Fruit fly (Drosophila melanogaster): ENCODE data around the gene CG6656.
A peak's percentile ranks its signal among the peaks of the same experiment; 100 is the strongest.

The CG6656 gene

dm6 chr3R:21853618-21854573 is 21.2 kb upstream of the CG6656 start (continued):
- TF ChIP-seq pdm3 (GFP tag; optimal IDR thresholded peaks at IDR 0.05) (peak; percentile 38), CG11902 (GFP tag; optimal IDR thresholded peaks at IDR 0.05) (no peak), CG3919 (GFP tag; optimal IDR thresholded peaks at IDR 0.05) (peak; percentile 50), dac (GFP tag; optimal IDR thresholded peaks at IDR 0.05) (no peak), CG7368 (GFP tag; optimal IDR thresholded peaks at IDR 0.05) (peak; percentile 35), salr (GFP tag; optimal IDR thresholded peaks at IDR 0.05) (no peak), spab (GFP tag; optimal IDR thresholded peaks at IDR 0.05) (peak; percentile 58), Ets21C (GFP tag; optimal IDR thresholded peaks at IDR 0.05) (no peak), Lpt (GFP tag; optimal IDR thresholded peaks at IDR 0.05) (peak; percentile 64), CG34406 (GFP tag; optimal IDR thresholded peaks at IDR 0.05) (peak; percentile 33)

dm6 chr3R:21854574-21855468 is 20.3 kb upstream of the CG6656 start:
- TF ChIP-seq CG3919 (GFP tag; optimal IDR thresholded peaks at IDR 0.05), result no peak
- TF ChIP-seq dac (GFP tag; optimal IDR thresholded peaks at IDR 0.05), result no peak
- peak; percentile 59 for TF ChIP-seq Eip78C (GFP tag)
- no peak for TF ChIP-seq fd85E (GFP tag; optimal IDR thresholded peaks at IDR 0.05)

dm6 chr3R:21855469-21855826 is 19.6 kb upstream of the CG6656 start:
- TF ChIP-seq CG6163 (GFP tag; IDR thresholded peaks at IDR 0.05) (peak; percentile 19; the same call in 1 of the 3 replicates), Met (GFP tag; optimal IDR thresholded peaks at IDR 0.05) (no peak)

dm6 chr3R:21856098-21856872 is 18.8 kb upstream of the CG6656 start, which contains the start of gene glec:
TSS of gene glec (minus strand) at chr3R:21856266.
- TF ChIP-seq esn (GFP tag; optimal IDR thresholded peaks at IDR 0.05), result peak; percentile 65
- no peak for TF ChIP-seq Ets21C (GFP tag; optimal IDR thresholded peaks at IDR 0.05)
- TF ChIP-seq pdm3 (GFP tag; optimal IDR thresholded peaks at IDR 0.05), result peak; percentile 69
- TF ChIP-seq cyc (GFP tag; optimal IDR thresholded peaks at IDR 0.05), result no peak
- TF ChIP-seq CG8319 (GFP tag; optimal IDR thresholded peaks at IDR 0.05), result no peak
- no peak for TF ChIP-seq CG8632 (GFP tag; optimal IDR thresholded peaks at IDR 0.05)
- peak; percentile 37 for TF ChIP-seq CG6792 (GFP tag; optimal IDR thresholded peaks at IDR 0.05)
- peak; percentile 44 for TF ChIP-seq CG15336 (GFP tag; IDR thresholded peaks at IDR 0.05)
- peak; percentile 60 for TF ChIP-seq CG32006 (GFP tag; optimal IDR thresholded peaks at IDR 0.05)
- TF ChIP-seq Sox102F (GFP tag; optimal IDR thresholded peaks at IDR 0.05), result peak; percentile 82
- peak; percentile 42 for TF ChIP-seq CG10631 (GFP tag; optimal IDR thresholded peaks at IDR 0.05)
- peak; percentile 41 for TF ChIP-seq CG6163 (GFP tag; IDR thresholded peaks at IDR 0.05)
- TF ChIP-seq CG4318 (GFP tag; optimal IDR thresholded peaks at IDR 0.05), result peak; percentile 8
- peak; percentile 69 for TF ChIP-seq Hr4 (GFP tag; optimal IDR thresholded peaks at IDR 0.05)
- TF ChIP-seq CG3032 (tag; optimal IDR thresholded peaks at IDR 0.05), result no peak
- peak; percentile 77 for TF ChIP-seq Smox (GFP tag; optimal IDR thresholded peaks at IDR 0.05)
- peak; percentile 29 for TF ChIP-seq dsx (GFP tag; optimal IDR thresholded peaks at IDR 0.05; ENCODE audit: poor library complexity, severe bottlenecking)
- peak; percentile 27 for TF ChIP-seq CG16779 (tag; optimal IDR thresholded peaks at IDR 0.05)
- TF ChIP-seq CG10669 (GFP tag; optimal IDR thresholded peaks at IDR 0.05), result no peak
- peak; percentile 44 for TF ChIP-seq CG3919 (GFP tag; optimal IDR thresholded peaks at IDR 0.05)
- peak; percentile 71 for TF ChIP-seq OdsH (GFP tag; optimal IDR thresholded peaks at IDR 0.05)
- peak; percentile 59 for TF ChIP-seq Eip93F (GFP tag; optimal IDR thresholded peaks at IDR 0.05)
- TF ChIP-seq Gug (GFP tag; IDR thresholded peaks at IDR 0.05), result no peak
- no peak for TF ChIP-seq spab (GFP tag; optimal IDR thresholded peaks at IDR 0.05)
- TF ChIP-seq acj6 (GFP tag; optimal IDR thresholded peaks at IDR 0.05), result peak; percentile 69
- TF ChIP-seq CG11762 (GFP tag; optimal IDR thresholded peaks at IDR 0.05; ENCODE audit: insufficient read depth), result no peak
- no peak for TF ChIP-seq Hr38 (GFP tag; optimal IDR thresholded peaks at IDR 0.05)
- peak; percentile 36 for TF ChIP-seq topi (GFP tag; optimal IDR thresholded peaks at IDR 0.05)
- TF ChIP-seq fd85E (GFP tag; optimal IDR thresholded peaks at IDR 0.05), result peak; percentile 1
- TF ChIP-seq dac (GFP tag; optimal IDR thresholded peaks at IDR 0.05), result peak; percentile 33
- TF ChIP-seq vri (GFP tag; optimal IDR thresholded peaks at IDR 0.05), result peak; percentile 71
- TF ChIP-seq net (GFP tag; optimal IDR thresholded peaks at IDR 0.05), result peak; percentile 35
